Worm (Caenorhabditis elegans): Measurements from ENCODE around the gene gstk-2.

DNA sequence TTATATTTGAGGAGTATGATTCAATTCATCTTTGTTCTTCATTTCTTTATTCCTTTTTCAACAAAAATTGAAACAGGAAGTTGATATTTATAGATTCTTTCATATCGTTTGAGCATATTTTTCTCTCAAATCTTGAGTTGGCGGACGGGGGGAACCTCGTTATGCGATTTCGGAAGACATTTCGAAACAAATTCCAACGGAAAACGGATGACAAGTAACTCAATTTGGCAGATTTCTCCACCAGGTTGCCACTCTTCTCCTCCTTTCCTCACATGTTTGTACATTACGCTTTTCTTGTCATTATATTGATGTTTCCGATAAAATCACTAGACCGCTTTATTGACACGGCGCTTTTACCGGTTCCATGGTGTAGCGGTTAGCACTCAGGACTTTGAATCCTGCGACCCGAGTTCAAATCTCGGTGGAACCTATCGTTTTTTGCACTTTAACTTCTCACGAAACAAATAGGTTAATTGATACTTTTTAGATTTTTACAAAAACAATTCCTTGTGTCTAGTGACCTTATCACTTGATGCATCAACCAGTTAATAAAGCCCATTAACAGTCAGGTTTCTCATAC is 33.0 kb upstream of the gstk-2 start:
- TF ChIP-seq nhr-28 (tag; optimal IDR thresholded peaks at IDR 0.05) = no peak
- no peak for TF ChIP-seq ham-2 (GFP tag; optimal IDR thresholded peaks at IDR 0.05)
- TF ChIP-seq bed-3 (GFP tag; optimal IDR thresholded peaks at IDR 0.05) = no peak
- TF ChIP-seq blmp-1 (tag; optimal IDR thresholded peaks at IDR 0.05) = no peak
- no peak for TF ChIP-seq sptf-1 (tag; optimal IDR thresholded peaks at IDR 0.05)
- TF ChIP-seq hlh-1 (tag; optimal IDR thresholded peaks at IDR 0.05) = no peak

All from whole organism, mixed stage, embryonic.